Worm (Caenorhabditis elegans): ENCODE results near the gene F31F4.1.

- no peak for TF ChIP-seq nhr-76 (tag; optimal IDR thresholded peaks at IDR 0.05)
- no peak for TF ChIP-seq lin-39 (tag; optimal IDR thresholded peaks at IDR 0.05)
- TF ChIP-seq fos-1 (tag; optimal IDR thresholded peaks at IDR 0.05): no peak
Observed at ce11 chrV:634855-635254, 49.0 kb upstream of the F31F4.1 start, which contains the start of gene F48G7.10.
